Fruit fly (Drosophila melanogaster): Measurements from ENCODE around the gene CG14958.

dm6 chr3L:3192912-3193311, 3.1 kb downstream of the CG14958 start, which contains the start of gene Hsp83:
- TF ChIP-seq Clk (GFP tag; optimal IDR thresholded peaks at IDR 0.05) = peak; percentile 92
- TF ChIP-seq tj (GFP tag; optimal IDR thresholded peaks at IDR 0.05) = peak; percentile 87
- TF ChIP-seq pad (GFP tag; optimal IDR thresholded peaks at IDR 0.05) = peak; percentile 91
- TF ChIP-seq CG5204 (GFP tag; optimal IDR thresholded peaks at IDR 0.05) = peak; percentile 96
- TF ChIP-seq kay (GFP tag; ENCODE audit: borderline replicate concordance) = peak; percentile 98
- TF ChIP-seq Hr96 (GFP tag; optimal IDR thresholded peaks at IDR 0.05) = peak; percentile 97
- TF ChIP-seq cic (GFP tag; optimal IDR thresholded peaks at IDR 0.05) = peak; percentile 99
- peak; percentile 91 for TF ChIP-seq CG1620 (GFP tag; optimal IDR thresholded peaks at IDR 0.05)
- TF ChIP-seq bab1 (GFP tag; optimal IDR thresholded peaks at IDR 0.05) = peak; percentile 98
- TF ChIP-seq cnc (optimal IDR thresholded peaks at IDR 0.05) = no peak
- TF ChIP-seq Mnt (GFP tag; optimal IDR thresholded peaks at IDR 0.05) = peak; percentile 98
- peak; percentile 99 for TF ChIP-seq CG7045 (GFP tag; optimal IDR thresholded peaks at IDR 0.05)
- peak; percentile 99 for TF ChIP-seq CG7101 (tag; optimal IDR thresholded peaks at IDR 0.05)

Data from whole organism, adult.